Worm (Caenorhabditis elegans): ENCODE measurements around the gene madf-4.
"Not testable (repeated sequence)": the region's sequence is repeated elsewhere in the genome, so short reads cannot be mapped to it uniquely, and the experiment has no call there.

The madf-4 gene

DNA sequence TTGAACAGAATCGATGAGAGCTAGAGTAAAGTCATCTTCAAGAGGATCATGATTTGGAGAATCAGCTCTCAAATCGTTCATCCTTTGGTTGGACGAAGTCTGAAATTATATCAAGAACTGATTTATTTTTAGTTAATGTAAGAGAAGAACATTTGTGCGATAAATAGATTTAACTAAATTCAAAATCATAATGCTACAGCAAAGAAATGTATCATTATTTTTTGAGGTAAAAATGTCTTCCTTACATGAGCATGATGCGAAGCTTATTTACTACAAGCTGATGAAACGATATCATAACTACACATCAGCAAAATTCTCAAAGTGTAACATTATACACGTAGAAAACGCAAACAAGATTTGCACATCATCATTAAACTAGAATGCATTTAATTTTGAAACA is at the start of gene madf-4:
Gene madf-4, minus strand, starts transcription at position 101 of the 400 bp plus-strand sequence.
- TF ChIP-seq cog-1 (tag; optimal IDR thresholded peaks at IDR 0.05) = no peak
- TF ChIP-seq ztf-29 (GFP tag; IDR thresholded peaks at IDR 0.05) = no peak
- no peak for TF ChIP-seq tab-1 (GFP tag; IDR thresholded peaks at IDR 0.05)
- TF ChIP-seq klf-2 (GFP tag; conservative IDR thresholded peaks at IDR 0.05) = no peak
- TF ChIP-seq ztf-23 (GFP tag; IDR thresholded peaks at IDR 0.05) = no peak
- no peak for TF ChIP-seq med-1 (GFP tag; optimal IDR thresholded peaks at IDR 0.05; ENCODE audit: insufficient read depth)
- no peak for TF ChIP-seq T22C8.4 (GFP tag; IDR thresholded peaks at IDR 0.05)
- no peak for TF ChIP-seq ref-1 (GFP tag; conservative IDR thresholded peaks at IDR 0.05)
- no peak for TF ChIP-seq flt-1 (GFP tag; IDR thresholded peaks at IDR 0.05)

- TF ChIP-seq tab-1 (GFP tag; IDR thresholded peaks at IDR 0.05) = no peak
- no peak for TF ChIP-seq flt-1 (GFP tag; IDR thresholded peaks at IDR 0.05)
- TF ChIP-seq T22C8.4 (GFP tag; IDR thresholded peaks at IDR 0.05) = no peak
- TF ChIP-seq cog-1 (tag; optimal IDR thresholded peaks at IDR 0.05) = no peak
- no peak for TF ChIP-seq med-1 (GFP tag; optimal IDR thresholded peaks at IDR 0.05; ENCODE audit: insufficient read depth)
- no peak for TF ChIP-seq ztf-23 (GFP tag; IDR thresholded peaks at IDR 0.05)
- no peak for TF ChIP-seq ref-1 (GFP tag; conservative IDR thresholded peaks at IDR 0.05)
- no peak for TF ChIP-seq klf-2 (GFP tag; conservative IDR thresholded peaks at IDR 0.05)
- no peak for TF ChIP-seq ztf-29 (GFP tag; IDR thresholded peaks at IDR 0.05)
These were observed 49.3 kb upstream of the madf-4 start, which contains the start of gene lea-1 for ce11 chrV:10011623-10012022. TSS of gene lea-1 (plus strand) at chrV:10011923.

DNA sequence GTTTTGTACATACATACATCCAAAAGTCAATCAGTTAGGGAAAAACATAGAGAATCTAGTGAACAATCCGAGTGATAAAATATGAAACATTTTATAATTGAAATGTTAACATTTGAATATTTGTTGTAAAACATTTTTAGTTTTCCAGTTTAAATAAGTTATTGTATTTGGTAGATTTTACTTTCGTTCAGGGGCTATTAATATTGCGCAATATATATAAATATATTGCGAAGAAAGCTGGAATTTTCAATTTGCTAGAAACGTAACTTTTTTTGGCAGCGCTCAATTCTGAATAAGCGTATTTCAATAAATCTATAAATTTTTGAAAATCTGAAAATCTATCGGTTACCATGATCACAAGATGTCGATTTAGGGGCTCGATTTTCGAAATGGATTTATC is 45.2 kb upstream of the madf-4 start:
- TF ChIP-seq cog-1 (tag; optimal IDR thresholded peaks at IDR 0.05) = no peak
- no peak for TF ChIP-seq med-1 (GFP tag; optimal IDR thresholded peaks at IDR 0.05; ENCODE audit: insufficient read depth)
- TF ChIP-seq tab-1 (GFP tag; IDR thresholded peaks at IDR 0.05) = no peak

- no peak for TF ChIP-seq ref-1 (GFP tag; conservative IDR thresholded peaks at IDR 0.05)
- no peak for TF ChIP-seq cog-1 (tag; optimal IDR thresholded peaks at IDR 0.05)
- TF ChIP-seq ztf-29 (GFP tag; IDR thresholded peaks at IDR 0.05) = no peak
- no peak for TF ChIP-seq klf-2 (GFP tag; conservative IDR thresholded peaks at IDR 0.05)
- TF ChIP-seq tab-1 (GFP tag; IDR thresholded peaks at IDR 0.05) = no peak
- no peak for TF ChIP-seq T22C8.4 (GFP tag; IDR thresholded peaks at IDR 0.05)
- TF ChIP-seq ztf-23 (GFP tag; IDR thresholded peaks at IDR 0.05) = no peak
- no peak for TF ChIP-seq med-1 (GFP tag; optimal IDR thresholded peaks at IDR 0.05; ENCODE audit: insufficient read depth)
- TF ChIP-seq flt-1 (GFP tag; IDR thresholded peaks at IDR 0.05) = no peak
These were observed 44.1 kb upstream of the madf-4 start for ce11 chrV:10006374-10006773.

DNA sequence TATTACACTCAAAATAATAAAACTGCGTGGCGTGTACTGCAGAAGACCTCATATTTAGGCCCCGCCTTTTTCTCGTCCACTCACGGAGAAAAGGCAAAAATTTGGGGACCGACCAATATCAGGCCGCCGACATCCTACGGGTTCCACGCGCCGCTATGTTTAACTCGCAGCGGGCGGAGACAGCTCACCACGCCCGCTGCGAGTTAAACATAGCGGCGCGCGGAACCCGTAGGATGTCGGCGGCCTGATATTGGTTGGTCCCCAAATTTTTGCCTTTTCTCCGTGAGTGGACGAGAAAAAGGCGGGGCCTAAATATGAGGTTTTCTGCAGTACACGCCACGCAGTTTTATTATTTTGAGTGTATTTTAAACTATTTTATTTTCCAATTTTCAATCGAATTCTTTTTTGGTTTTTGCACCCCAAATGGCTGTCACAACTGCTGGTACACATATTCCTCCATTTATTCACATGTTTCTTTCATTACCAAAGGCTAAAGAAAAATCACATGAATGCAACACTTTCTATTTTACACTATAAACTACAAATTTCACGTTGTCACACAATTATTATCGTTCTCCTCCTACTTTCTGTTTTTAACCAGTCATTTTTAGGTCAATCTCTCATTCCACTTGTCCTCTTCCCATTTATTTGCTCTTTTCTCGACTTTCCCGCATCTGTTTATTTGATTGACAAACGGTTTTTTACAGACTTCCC is 41.9 kb upstream of the madf-4 start, which contains the start of gene uda-1:
Gene uda-1, plus strand, starts transcription at position 708 of the 714 bp plus-strand sequence.
- not testable (repeated sequence) for TF ChIP-seq med-1 (GFP tag; optimal IDR thresholded peaks at IDR 0.05; ENCODE audit: insufficient read depth); ref-1 (GFP tag; conservative IDR thresholded peaks at IDR 0.05); flt-1 (GFP tag; IDR thresholded peaks at IDR 0.05)

DNA sequence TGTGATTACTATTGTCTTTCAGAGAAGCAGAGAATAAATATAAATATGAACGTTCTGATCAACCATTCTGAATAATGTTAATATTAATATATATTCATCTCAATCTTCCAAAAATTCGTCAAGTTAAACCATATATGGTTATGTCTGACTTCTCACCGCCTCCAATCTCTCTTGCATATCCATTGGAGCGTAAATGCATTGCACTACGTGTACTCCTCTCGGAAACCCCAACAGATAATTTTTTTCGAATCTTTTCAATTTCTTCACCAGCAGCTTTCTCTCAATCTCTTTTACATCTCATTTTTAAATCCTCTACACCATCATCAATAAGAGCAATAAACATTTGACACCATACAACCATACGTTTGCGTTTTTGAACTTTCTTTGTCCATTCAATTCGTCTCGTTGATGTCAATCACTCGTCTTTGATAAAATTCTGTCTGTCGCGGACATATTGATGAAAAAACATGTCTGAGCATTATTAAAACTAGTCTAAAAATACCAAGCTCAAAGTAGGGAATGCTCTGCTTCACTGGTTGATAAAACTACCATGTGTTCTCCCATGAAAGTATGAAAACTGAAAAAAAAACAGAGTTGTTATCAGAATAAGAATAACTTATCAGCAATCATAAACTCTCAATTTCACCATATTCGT is 41.1 kb upstream of the madf-4 start:
- TF ChIP-seq ztf-23 (GFP tag; IDR thresholded peaks at IDR 0.05) (0 out of 2 replicates have a peak, but pooled peaks have one; percentile 21), med-1 (GFP tag; optimal IDR thresholded peaks at IDR 0.05; ENCODE audit: insufficient read depth) (no peak), klf-2 (GFP tag; conservative IDR thresholded peaks at IDR 0.05) (no peak), flt-1 (GFP tag; IDR thresholded peaks at IDR 0.05) (no peak), cog-1 (tag; optimal IDR thresholded peaks at IDR 0.05) (no peak)

ce11 chrV:10002720-10003119 is 40.4 kb upstream of the madf-4 start:
- TF ChIP-seq flt-1 (GFP tag; IDR thresholded peaks at IDR 0.05) (no peak), klf-2 (GFP tag; conservative IDR thresholded peaks at IDR 0.05) (no peak), cog-1 (tag; optimal IDR thresholded peaks at IDR 0.05) (no peak), ztf-29 (GFP tag; IDR thresholded peaks at IDR 0.05) (no peak), tab-1 (GFP tag; IDR thresholded peaks at IDR 0.05) (no peak), med-1 (GFP tag; optimal IDR thresholded peaks at IDR 0.05; ENCODE audit: insufficient read depth) (no peak), ref-1 (GFP tag; conservative IDR thresholded peaks at IDR 0.05) (no peak), T22C8.4 (GFP tag; IDR thresholded peaks at IDR 0.05) (no peak)

- no peak for TF ChIP-seq ref-1 (GFP tag; conservative IDR thresholded peaks at IDR 0.05)
- no peak for TF ChIP-seq flt-1 (GFP tag; IDR thresholded peaks at IDR 0.05)
These were observed 38.5 kb upstream of the madf-4 start, which contains the start of gene K08H10.10 for ce11 chrV:10000760-10001159. TSS of gene K08H10.10 (plus strand) at chrV:10001060.

- TF ChIP-seq cog-1 (tag; optimal IDR thresholded peaks at IDR 0.05) = no peak
- no peak for TF ChIP-seq T22C8.4 (GFP tag; IDR thresholded peaks at IDR 0.05)
- TF ChIP-seq flt-1 (GFP tag; IDR thresholded peaks at IDR 0.05) = no peak
- TF ChIP-seq med-1 (GFP tag; optimal IDR thresholded peaks at IDR 0.05; ENCODE audit: insufficient read depth) = no peak
- no peak for TF ChIP-seq ztf-29 (GFP tag; IDR thresholded peaks at IDR 0.05)
- TF ChIP-seq tab-1 (GFP tag; IDR thresholded peaks at IDR 0.05) = no peak
- TF ChIP-seq ztf-23 (GFP tag; IDR thresholded peaks at IDR 0.05) = no peak
- TF ChIP-seq ref-1 (GFP tag; conservative IDR thresholded peaks at IDR 0.05) = no peak
- no peak for TF ChIP-seq klf-2 (GFP tag; conservative IDR thresholded peaks at IDR 0.05)
These were observed 33.5 kb upstream of the madf-4 start, which contains the start of gene K08H10.6 for ce11 chrV:9995791-9996190. TSS of gene K08H10.6 (minus strand) at chrV:9995891.

DNA sequence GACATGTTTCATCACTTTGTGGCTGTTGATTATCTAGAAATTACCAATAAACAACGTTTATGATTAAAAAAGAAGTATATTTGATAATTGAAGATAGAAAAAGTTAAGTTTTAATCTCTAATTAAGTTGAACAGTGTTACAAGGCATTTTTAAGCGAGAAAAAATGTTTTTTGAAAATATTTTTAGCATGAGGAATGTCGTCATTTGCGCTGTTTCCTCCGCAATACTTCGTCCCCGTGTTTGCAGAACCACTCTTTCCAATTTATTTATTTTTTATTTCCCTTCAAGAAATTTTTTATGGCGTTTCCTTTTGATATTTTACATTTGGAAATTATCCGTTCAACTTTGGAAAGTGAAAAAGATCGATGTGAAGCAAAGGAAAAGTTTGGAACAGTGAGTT is 29.3 kb upstream of the madf-4 start, which contains the start of the genes rde-1 and trpp-6:
Gene rde-1, minus strand, starts transcription at position 33 of the 400 bp plus-strand sequence.
Gene trpp-6, plus strand, starts transcription at position 286 of the 400 bp plus-strand sequence.
- TF ChIP-seq ztf-23 (GFP tag; IDR thresholded peaks at IDR 0.05) (no peak), ref-1 (GFP tag; conservative IDR thresholded peaks at IDR 0.05) (no peak), flt-1 (GFP tag; IDR thresholded peaks at IDR 0.05) (no peak), cog-1 (tag; optimal IDR thresholded peaks at IDR 0.05) (no peak), med-1 (GFP tag; optimal IDR thresholded peaks at IDR 0.05; ENCODE audit: insufficient read depth) (no peak), tab-1 (GFP tag; IDR thresholded peaks at IDR 0.05) (no peak), klf-2 (GFP tag; conservative IDR thresholded peaks at IDR 0.05) (no peak), T22C8.4 (GFP tag; IDR thresholded peaks at IDR 0.05) (no peak), ztf-29 (GFP tag; IDR thresholded peaks at IDR 0.05) (no peak)

Data from whole organism, midembryonic.